Fruit fly (Drosophila melanogaster): Measurements from ENCODE around the gene Yod1.
A peak's percentile ranks its signal among the peaks of the same experiment; 100 is the strongest.

Gene Yod1

DNA sequence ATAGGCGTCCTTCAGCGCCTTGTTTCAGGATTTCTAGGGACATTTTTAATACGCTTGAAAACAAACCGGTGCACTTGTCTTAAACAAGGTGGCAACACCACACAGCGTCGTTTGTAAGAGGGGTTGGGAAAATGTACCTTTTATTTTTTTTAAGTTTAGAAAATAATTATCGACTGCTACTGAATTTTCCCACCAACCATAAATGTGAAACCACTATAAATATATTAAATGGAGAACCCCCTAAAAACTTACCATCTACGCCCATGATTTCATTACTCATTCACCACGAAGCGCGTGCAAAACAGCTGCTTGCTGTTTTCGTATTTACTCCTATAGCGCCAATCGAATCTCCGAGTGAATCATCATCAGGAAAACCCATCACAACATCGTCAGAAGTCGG is 5.6 kb downstream of the Yod1 start, which contains the start of the genes Tcs5 and CHMP2B (continued):
- TF ChIP-seq inv (GFP tag; IDR thresholded peaks at IDR 0.05; ENCODE audit: partially characterized antibody) (no peak; the same call in 1 of the 2 replicates), YL-1 (GFP tag; optimal IDR thresholded peaks at IDR 0.05) (peak; percentile 99), MESR4 (GFP tag; optimal IDR thresholded peaks at IDR 0.05) (peak; percentile 94), CG34224 (GFP tag; IDR thresholded peaks at IDR 0.05; ENCODE audit: partially characterized antibody) (peak; percentile 34; the same call in 1 of the 3 replicates), CG15073 (GFP tag; optimal IDR thresholded peaks at IDR 0.05) (peak; percentile 95), Nf-YC (tag; optimal IDR thresholded peaks at IDR 0.05) (peak; percentile 86), Sry-δ (GFP tag; optimal IDR thresholded peaks at IDR 0.05) (peak; percentile 85), CG11398 (GFP tag; optimal IDR thresholded peaks at IDR 0.05) (peak; percentile 99), Dfd (GFP tag; optimal IDR thresholded peaks at IDR 0.05) (no peak), CG8089 (GFP tag; optimal IDR thresholded peaks at IDR 0.05) (peak; percentile 99), gsb (GFP tag; IDR thresholded peaks at IDR 0.05) (peak; percentile 100), chinmo (GFP tag; IDR thresholded peaks at IDR 0.05; ENCODE audit: partially characterized antibody) (0 out of 4 replicates have a peak, but pooled peaks have one; percentile 52), stwl (tag; optimal IDR thresholded peaks at IDR 0.05) (peak; percentile 97), CG30403 (GFP tag; optimal IDR thresholded peaks at IDR 0.05) (peak; percentile 100), crol (GFP tag; IDR thresholded peaks at IDR 0.05) (peak; percentile 94), Hr39 (optimal IDR thresholded peaks at IDR 0.05) (no peak), CG14050 (GFP tag; IDR thresholded peaks at IDR 0.05) (peak; percentile 100), Poxn (GFP tag; IDR thresholded peaks at IDR 0.05) (peak; percentile 100), Dp (GFP tag; optimal IDR thresholded peaks at IDR 0.05) (peak; percentile 66), CG11085 (GFP tag; IDR thresholded peaks at IDR 0.05) (peak; percentile 100), CG9437 (GFP tag; optimal IDR thresholded peaks at IDR 0.05) (peak; percentile 96), Asciz (GFP tag; optimal IDR thresholded peaks at IDR 0.05) (peak; percentile 99), CG16863 (GFP tag; optimal IDR thresholded peaks at IDR 0.05) (peak; percentile 99), HmgZ (tag; optimal IDR thresholded peaks at IDR 0.05) (peak; percentile 100), zfh2 (GFP tag; optimal IDR thresholded peaks at IDR 0.05) (peak; percentile 100), dpn (GFP tag; optimal IDR thresholded peaks at IDR 0.05) (peak; percentile 100), vfl (GFP tag; optimal IDR thresholded peaks at IDR 0.05) (peak; percentile 100), HLH4C (GFP tag; IDR thresholded peaks at IDR 0.05; ENCODE audit: partially characterized antibody) (no peak), CG12236 (GFP tag; optimal IDR thresholded peaks at IDR 0.05) (peak; percentile 99), ash1 (GFP tag; optimal IDR thresholded peaks at IDR 0.05) (peak; percentile 97), BEAF-32 (GFP tag; optimal IDR thresholded peaks at IDR 0.05) (peak; percentile 54), Dek (tag; optimal IDR thresholded peaks at IDR 0.05) (peak; percentile 100), Opbp (GFP tag; IDR thresholded peaks at IDR 0.05; ENCODE audit: partially characterized antibody) (peak; percentile 45; the same call in 1 of the 3 replicates), rib (GFP tag; IDR thresholded peaks at IDR 0.05) (peak; percentile 100), ham (GFP tag; IDR thresholded peaks at IDR 0.05) (peak; percentile 99), Rx (GFP tag; IDR thresholded peaks at IDR 0.05) (peak; percentile 100), CG11560 (tag; IDR thresholded peaks at IDR 0.05) (peak; percentile 97), CG30431 (GFP tag; optimal IDR thresholded peaks at IDR 0.05) (peak; percentile 100), Ada2b (GFP tag; IDR thresholded peaks at IDR 0.05) (peak; percentile 100), CG32767 (GFP tag; IDR thresholded peaks at IDR 0.05) (peak; percentile 100), CG3838 (GFP tag; optimal IDR thresholded peaks at IDR 0.05) (peak; percentile 99), Blimp-1 (GFP tag; optimal IDR thresholded peaks at IDR 0.05) (peak; percentile 99), CG13624 (GFP tag; optimal IDR thresholded peaks at IDR 0.05) (peak; percentile 100), unpg (GFP tag; optimal IDR thresholded peaks at IDR 0.05) (peak; percentile 100), gt (GFP tag; IDR thresholded peaks at IDR 0.05) (peak; percentile 100), hth (optimal IDR thresholded peaks at IDR 0.05) (no peak), CG33557 (GFP tag; optimal IDR thresholded peaks at IDR 0.05) (peak; percentile 99), CG30020 (tag; optimal IDR thresholded peaks at IDR 0.05) (peak; percentile 92), tna (GFP tag; IDR thresholded peaks at IDR 0.05; ENCODE audit: partially characterized antibody) (no peak), tll (GFP tag; optimal IDR thresholded peaks at IDR 0.05) (peak in 1 of 2 experiments; percentile 87)

Measured in whole organism, embryonic.